Worm (Caenorhabditis elegans) whole organism, L2 larva: ENCODE data around the gene Y23B4A.1.

Experiments used
- elt-3 ChIP-seq: sonication (generic microtip); optimal IDR thresholded peaks from 2 replicates; lab custom pipeline; 2017; ENCODE audit warnings: missing biosample characterization, missing genetic modification characterization
- fos-1 ChIP-seq: fragments of 150-350 bp; optimal IDR thresholded peaks from 2 replicates; lab custom pipeline; 2014; ENCODE audit warnings: missing biosample characterization, missing genetic modification characterization
- lin-13 ChIP-seq: fragments of 150-350 bp; optimal IDR thresholded peaks from 2 replicates; lab custom pipeline; 2014; ENCODE audit warnings: missing biosample characterization, missing genetic modification reagents, missing genetic modification characterization
- nhr-23 ChIP-seq: fragments of 150-350 bp; optimal IDR thresholded peaks from 2 replicates; lab custom pipeline; 2014; ENCODE audit warnings: missing biosample characterization, missing genetic modification reagents, missing genetic modification characterization
- unc-62 ChIP-seq: fragments of 150-350 bp; optimal IDR thresholded peaks from 2 replicates; lab custom pipeline; 2014; ENCODE audit warnings: missing biosample characterization, missing genetic modification reagents, missing genetic modification characterization
- zag-1 ChIP-seq: fragments of 150-350 bp; optimal IDR thresholded peaks from 2 replicates; lab custom pipeline; 2014; ENCODE audit warnings: missing biosample characterization, missing genetic modification characterization
- ztf-1 ChIP-seq: fragments of 200-800 bp; sonication (Bioruptor generic); conservative IDR thresholded peaks from 2 replicates; pipeline ENCODE4 v1.3.6; 2022; ENCODE audit warnings: missing genetic modification characterization, missing compliant biosample characterization

ce11 chrX:5868030-5868429 lies 49.2 kb downstream of the Y23B4A.1 start:
- TF ChIP-seq lin-13 (GFP tag; lab: Kevin White, UChicago), result no peak
- TF ChIP-seq unc-62 (GFP tag; lab: Kevin White, UChicago), result no peak
- TF ChIP-seq zag-1 (tag; lab: Kevin White, UChicago), result no peak
- no peak for TF ChIP-seq nhr-23 (tag; lab: Kevin White, UChicago)
- no peak for TF ChIP-seq fos-1 (tag; lab: Kevin White, UChicago)
- TF ChIP-seq elt-3 (tag; lab: Kevin White, UChicago), result no peak
- TF ChIP-seq ztf-1, result no peak
